Worm (Caenorhabditis elegans) whole organism, late embryonic: ENCODE data around the gene F07C6.4.

Experiments used
- ceh-19 ChIP-seq: fragments of 200-800 bp; sonication (Bioruptor generic); optimal IDR thresholded peaks from 2 replicates; lab custom pipeline; 2018; ENCODE audit warnings: mild to moderate bottlenecking, missing genetic modification characterization, missing compliant biosample characterization
- ceh-24 ChIP-seq: sonication (generic microtip); optimal IDR thresholded peaks from 2 replicates; lab custom pipeline; 2016; ENCODE audit warnings: mild to moderate bottlenecking, missing genetic modification characterization, missing compliant biosample characterization
- ceh-6 ChIP-seq: fragments of 200-800 bp; sonication (Bioruptor generic); optimal IDR thresholded peaks from 2 replicates; lab custom pipeline; 2018; ENCODE audit warnings: mild to moderate bottlenecking, missing genetic modification characterization, missing compliant biosample characterization
- fkh-10 ChIP-seq: fragments of 150-350 bp; optimal IDR thresholded peaks from 2 replicates; lab custom pipeline; 2014; ENCODE audit warnings: missing biosample characterization, missing genetic modification reagents, missing genetic modification characterization
- lin-11 ChIP-seq: fragments of 200-800 bp; sonication (Bioruptor generic); optimal IDR thresholded peaks from 2 replicates; lab custom pipeline; 2018; ENCODE audit warnings: mild to moderate bottlenecking, missing genetic modification characterization, missing compliant biosample characterization
- pax-1 ChIP-seq: fragments of 150-350 bp; optimal IDR thresholded peaks from 2 replicates; lab custom pipeline; 2014; ENCODE audit warnings: missing biosample characterization, missing genetic modification characterization
- sox-4 ChIP-seq: sonication (generic microtip); optimal IDR thresholded peaks from 2 replicates; lab custom pipeline; 2017; ENCODE audit warnings: mild to moderate bottlenecking, missing genetic modification characterization, inconsistent platforms, missing compliant biosample characterization
- ttx-3 ChIP-seq: sonication (generic microtip); optimal IDR thresholded peaks from 2 replicates; lab custom pipeline; 2016; ENCODE audit warnings: missing genetic modification reagents, missing genetic modification characterization, missing compliant biosample characterization

DNA sequence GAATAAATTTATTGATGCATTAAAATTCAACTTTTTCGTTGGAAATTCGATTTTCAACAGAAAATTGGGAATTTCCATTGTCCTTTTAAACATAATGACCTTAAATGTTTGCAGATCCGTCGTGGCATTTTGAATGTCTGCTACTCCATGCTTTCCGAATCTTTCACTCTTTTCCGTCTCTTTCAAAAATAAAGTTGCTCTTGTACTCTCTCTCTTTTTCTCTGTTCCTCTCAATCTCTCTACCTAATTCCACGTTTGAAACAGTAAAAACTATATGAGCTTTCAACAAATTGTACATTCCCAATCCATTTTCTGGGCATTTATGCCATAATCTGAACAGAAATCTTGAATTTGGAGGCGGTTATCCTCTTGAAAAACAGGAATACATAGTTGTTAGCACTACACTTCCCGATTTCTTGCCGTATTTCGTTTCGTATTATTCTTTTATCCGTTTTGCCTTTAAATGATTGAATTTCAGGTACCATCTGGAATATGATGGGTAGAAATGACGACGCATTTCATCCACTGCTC lies 43.4 kb downstream of the F07C6.4 start, which contains the start of gene srf-3:
- TF ChIP-seq fkh-10 (GFP tag; lab: Kevin White, UChicago) (no peak), ttx-3 (tag; lab: Kevin White, UChicago) (no peak), ceh-24 (tag; lab: Kevin White, UChicago) (no peak), pax-1 (tag; lab: Kevin White, UChicago) (no peak), lin-11 (tag; lab: Kevin White, UChicago) (no peak), ceh-19 (no peak), ceh-6 (GFP tag; lab: Kevin White, UChicago) (no peak), sox-4 (no peak)
